Worm (Caenorhabditis elegans) whole organism, L4 larva: ENCODE data around the gene cal-7.
A peak's percentile ranks its signal among the peaks of the same experiment; 100 is the strongest.

ENCODE experiments used
- F49E8.2 ChIP-seq: sonication (generic microtip); optimal IDR thresholded peaks from 2 replicates; lab custom pipeline; 2016; ENCODE audit warnings: missing compliant biosample characterization, mild to moderate bottlenecking, missing genetic modification characterization, borderline replicate concordance
- R02D3.7 ChIP-seq: fragments of 150-350 bp; sonication (generic microtip); optimal IDR thresholded peaks from 3 replicates; lab custom pipeline; 2014; ENCODE audit warnings: missing biosample characterization, missing genetic modification characterization
- T20F7.1 ChIP-seq: fragments of 200-800 bp; sonication (Bioruptor generic); optimal IDR thresholded peaks from 2 replicates; lab custom pipeline; 2018; ENCODE audit warnings: mild to moderate bottlenecking, missing genetic modification characterization, missing compliant biosample characterization
- T26A8.4 ChIP-seq: fragments of 200-800 bp; sonication (Bioruptor generic); IDR thresholded peaks from 2 replicates; pipeline ENCODE4 v1.3.6; 2022; ENCODE audit warnings: missing genetic modification characterization, missing compliant biosample characterization
- Y48G9A.11 ChIP-seq: fragments of 200-800 bp; sonication (Bioruptor generic); IDR thresholded peaks from 2 replicates; pipeline ENCODE4 v1.3.6; 2022; ENCODE audit warnings: missing genetic modification reagents, missing genetic modification characterization, missing compliant biosample characterization
- Y5F2A.4 ChIP-seq: fragments of 200-800 bp; sonication (Bioruptor generic); optimal IDR thresholded peaks from 2 replicates; lab custom pipeline; 2018; ENCODE audit warnings: mild to moderate bottlenecking, missing genetic modification characterization, missing compliant biosample characterization
- Y75B8A.6 ChIP-seq: fragments of 200-800 bp; sonication (Bioruptor generic); IDR thresholded peaks from 2 replicates; pipeline ENCODE4 v1.3.6; 2022; ENCODE audit warnings: missing genetic modification reagents, missing genetic modification characterization, missing compliant biosample characterization
- aha-1 ChIP-seq: fragments of 150-350 bp; peaks from one replicate; lab custom pipeline; 2014; ENCODE audit warnings: missing biosample characterization, missing genetic modification characterization
- ceh-82 ChIP-seq: sonication (generic microtip); optimal IDR thresholded peaks from 2 replicates; lab custom pipeline; 2017; ENCODE audit warnings: missing biosample characterization, missing genetic modification characterization
- daf-16 ChIP-seq, 3 experiments: sonication (generic microtip); optimal IDR thresholded peaks; 2 replicates each; lab custom pipeline; 2016 to 2017; ENCODE audit warnings: missing genetic modification characterization in 3 of 3, missing genetic modification reagents in 3 of 3, mild to moderate bottlenecking in 2 of 3, missing compliant biosample characterization in 2 of 3, missing biosample characterization in 1 of 3, moderate library complexity in 1 of 3
- dpl-1 ChIP-seq: fragments of 150-350 bp; optimal IDR thresholded peaks from 2 replicates; lab custom pipeline; 2014; ENCODE audit warnings: missing biosample characterization, missing genetic modification reagents, missing genetic modification characterization
- dve-1 ChIP-seq: sonication (generic microtip); optimal IDR thresholded peaks from 2 replicates; lab custom pipeline; 2017; ENCODE audit warnings: antibody characterized with exemption, mild to moderate bottlenecking, missing genetic modification characterization, missing compliant biosample characterization; ENCODE audit not compliant: insufficient read depth
- fkh-10 ChIP-seq: fragments of 150-350 bp; optimal IDR thresholded peaks from 2 replicates; lab custom pipeline; 2014; ENCODE audit warnings: missing biosample characterization, missing genetic modification reagents, missing genetic modification characterization
- hlh-30 ChIP-seq: sonication (generic microtip); optimal IDR thresholded peaks from 2 replicates; lab custom pipeline; 2017; ENCODE audit warnings: antibody characterized with exemption, mild to moderate bottlenecking, missing genetic modification characterization, missing compliant biosample characterization; ENCODE audit not compliant: insufficient read depth
- hmg-1.1 ChIP-seq: fragments of 200-800 bp; sonication (Bioruptor generic); IDR thresholded peaks from 2 replicates; pipeline ENCODE4 v1.3.6; 2022; ENCODE audit warnings: missing genetic modification reagents, missing genetic modification characterization, missing compliant biosample characterization
- jun-1 ChIP-seq: fragments of 150-350 bp; optimal IDR thresholded peaks from 2 replicates; lab custom pipeline; 2014; ENCODE audit warnings: missing biosample characterization, missing genetic modification reagents, missing genetic modification characterization
- lin-29 ChIP-seq: fragments of 200-800 bp; sonication (Bioruptor generic); IDR thresholded peaks from 2 replicates; pipeline ENCODE4 v1.3.6; 2022; ENCODE audit warnings: missing genetic modification reagents, missing genetic modification characterization, missing compliant biosample characterization
- lin-38 ChIP-seq: fragments of 200-800 bp; sonication (Bioruptor generic); IDR thresholded peaks from 2 replicates; pipeline ENCODE4 v1.3.6; 2022; ENCODE audit warnings: missing genetic modification reagents, missing genetic modification characterization, missing compliant biosample characterization
- mep-1 ChIP-seq: fragments of 150-350 bp; sonication (generic microtip); optimal IDR thresholded peaks from 3 replicates; lab custom pipeline; 2014; ENCODE audit warnings: missing biosample characterization, missing genetic modification characterization
- mxl-2 ChIP-seq: fragments of 200-800 bp; sonication (Bioruptor generic); conservative IDR thresholded peaks from 2 replicates; pipeline ENCODE4 v1.3.6; 2022; ENCODE audit warnings: missing genetic modification reagents, missing genetic modification characterization, missing compliant biosample characterization
- nhr-102 ChIP-seq: sonication (generic microtip); optimal IDR thresholded peaks from 2 replicates; lab custom pipeline; 2016; ENCODE audit warnings: mild to moderate bottlenecking, missing genetic modification characterization, moderate library complexity, missing compliant biosample characterization
- nhr-111 ChIP-seq: fragments of 200-800 bp; sonication (Bioruptor generic); optimal IDR thresholded peaks from 2 replicates; lab custom pipeline; 2018; ENCODE audit warnings: mild to moderate bottlenecking, missing genetic modification characterization, missing compliant biosample characterization
- nhr-28 ChIP-seq: fragments of 150-350 bp; optimal IDR thresholded peaks from 2 replicates; lab custom pipeline; 2014; ENCODE audit warnings: missing biosample characterization, missing genetic modification characterization
- nhr-41 ChIP-seq: fragments of 200-800 bp; sonication (Bioruptor generic); IDR thresholded peaks from 2 replicates; pipeline ENCODE4 v1.3.6; 2022; ENCODE audit warnings: missing genetic modification reagents, missing genetic modification characterization, missing compliant biosample characterization
- nhr-42 ChIP-seq: fragments of 200-800 bp; sonication (Bioruptor generic); IDR thresholded peaks from 2 replicates; pipeline ENCODE4 v1.3.6; 2022; ENCODE audit warnings: missing genetic modification characterization, missing compliant biosample characterization
- nhr-48 ChIP-seq: sonication (generic microtip); optimal IDR thresholded peaks from 2 replicates; lab custom pipeline; 2016; ENCODE audit warnings: mild to moderate bottlenecking, missing genetic modification characterization, missing compliant biosample characterization
- nhr-77 ChIP-seq: fragments of 150-350 bp; optimal IDR thresholded peaks from 2 replicates; lab custom pipeline; 2014; ENCODE audit warnings: missing biosample characterization, missing genetic modification characterization
- saeg-2 ChIP-seq: fragments of 200-800 bp; sonication (Bioruptor generic); IDR thresholded peaks from 2 replicates; pipeline ENCODE4 v1.3.6; 2022; ENCODE audit warnings: missing genetic modification reagents, missing genetic modification characterization, missing compliant biosample characterization
- snpc-1.2 ChIP-seq: fragments of 200-800 bp; sonication (Bioruptor generic); IDR thresholded peaks from 2 replicates; pipeline ENCODE4 v1.3.6; 2022; ENCODE audit warnings: missing genetic modification reagents, missing genetic modification characterization, missing compliant biosample characterization
- spr-3 ChIP-seq: fragments of 200-800 bp; sonication (Bioruptor generic); optimal IDR thresholded peaks from 2 replicates; lab custom pipeline; 2018; ENCODE audit warnings: mild to moderate bottlenecking, missing genetic modification characterization, missing compliant biosample characterization
- tra-1 ChIP-seq: fragments of 200-800 bp; sonication (Bioruptor generic); IDR thresholded peaks from 2 replicates; pipeline ENCODE4 v1.3.6; 2022; ENCODE audit warnings: missing genetic modification reagents, missing genetic modification characterization, missing compliant biosample characterization
- unc-39 ChIP-seq: sonication (generic microtip); optimal IDR thresholded peaks from 2 replicates; lab custom pipeline; 2017; ENCODE audit warnings: missing biosample characterization, missing genetic modification characterization
- vab-7 ChIP-seq: fragments of 200-800 bp; sonication (Bioruptor generic); IDR thresholded peaks from 2 replicates; pipeline ENCODE4 v1.3.6; 2022; ENCODE audit warnings: missing genetic modification reagents, missing genetic modification characterization, missing compliant biosample characterization
- zfp-3 ChIP-seq: fragments of 200-800 bp; sonication (Bioruptor generic); conservative IDR thresholded peaks from 2 replicates; pipeline ENCODE4 v1.3.6; 2022; ENCODE audit warnings: missing genetic modification reagents, missing genetic modification characterization, missing compliant biosample characterization
- zip-2 ChIP-seq: fragments of 150-350 bp; optimal IDR thresholded peaks from 2 replicates; lab custom pipeline; 2014; ENCODE audit warnings: missing biosample characterization, missing genetic modification characterization
- ztf-11 ChIP-seq: fragments of 150-350 bp; optimal IDR thresholded peaks from 2 replicates; lab custom pipeline; 2014; ENCODE audit warnings: missing biosample characterization, missing genetic modification characterization

The cal-7 gene

DNA sequence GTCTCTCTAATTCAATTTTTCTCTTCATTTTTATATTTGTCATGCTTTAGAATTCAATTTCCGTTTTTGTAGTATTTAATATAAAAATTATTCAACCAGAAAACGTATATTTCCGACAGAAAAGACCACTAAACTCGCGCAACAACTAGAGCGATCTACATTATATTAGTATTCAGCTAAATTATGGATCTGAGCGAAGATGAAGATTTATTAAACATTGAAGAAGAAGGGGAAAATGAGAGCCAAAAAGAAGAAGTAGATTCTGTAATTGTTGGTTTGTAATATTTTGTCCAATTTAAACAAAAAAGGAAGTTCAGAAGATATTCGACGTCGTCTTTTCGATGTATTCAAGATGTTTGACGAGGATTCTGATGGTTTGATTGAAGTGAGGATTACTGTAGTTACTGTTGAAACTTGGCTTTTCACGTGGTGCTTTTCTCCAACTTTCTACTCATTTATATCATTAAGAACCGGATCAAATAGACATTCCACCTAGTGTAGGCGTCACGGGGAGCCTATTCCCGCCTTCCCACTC lies at the start of gene cal-7:
TSS of gene cal-7 (plus strand) at position 184 of the 535 bp plus-strand sequence.
- TF ChIP-seq saeg-2 (GFP tag; lab: Robert Waterston, UW) (0 out of 2 replicates have a peak, but pooled peaks have one; percentile 42), nhr-111 (GFP tag; lab: Kevin White, UChicago) (peak; percentile 17), nhr-77 (tag; lab: Kevin White, UChicago) (peak; percentile 2), lin-38 (0 out of 2 replicates have a peak, but pooled peaks have one; percentile 20), daf-16 (GFP tag; optimal IDR thresholded peaks at IDR 0.05; lab: Kevin White, UChicago) (no peak), daf-16 (tag; optimal IDR thresholded peaks at IDR 0.05; lab: Kevin White, UChicago) (peak; percentile 2), T26A8.4 (GFP tag; lab: Robert Waterston, UW) (peak; percentile 70), zfp-3 (GFP tag; lab: Robert Waterston, UW) (0 out of 2 replicates have a peak, but pooled peaks have one; percentile 42), nhr-48 (tag; lab: Kevin White, UChicago) (peak; percentile 30), Y48G9A.11 (GFP tag; lab: Robert Waterston, UW) (no peak; the same call in 1 of the 2 replicates), nhr-42 (peak; percentile 59; the same call in 1 of the 2 replicates), hmg-1.1 (GFP tag; lab: Robert Waterston, UW) (peak; percentile 33; the same call in 1 of the 2 replicates), ceh-82 (tag; lab: Kevin White, UChicago) (no peak), lin-29 (GFP tag; lab: Robert Waterston, UW) (no peak), nhr-28 (tag; lab: Kevin White, UChicago) (no peak), tra-1 (0 out of 2 replicates have a peak, but pooled peaks have one; percentile 52), ztf-11 (tag; lab: Kevin White, UChicago) (no peak), spr-3 (GFP tag; lab: Kevin White, UChicago) (peak; percentile 26), T20F7.1 (GFP tag; lab: Kevin White, UChicago) (peak; percentile 29), hlh-30 (tag; lab: Kevin White, UChicago) (peak; percentile 3), Y5F2A.4 (GFP tag; lab: Kevin White, UChicago) (peak; percentile 15), snpc-1.2 (no peak), mep-1 (tag; lab: Kevin White, UChicago) (peak; percentile 31), mxl-2 (no peak), nhr-102 (tag; lab: Kevin White, UChicago) (peak; percentile 48), fkh-10 (GFP tag; lab: Kevin White, UChicago) (peak; percentile 67), dve-1 (tag; lab: Kevin White, UChicago) (peak; percentile 43), R02D3.7 (tag; lab: Kevin White, UChicago) (no peak), aha-1 (tag; lab: Kevin White, UChicago) (peak; percentile 0)

DNA sequence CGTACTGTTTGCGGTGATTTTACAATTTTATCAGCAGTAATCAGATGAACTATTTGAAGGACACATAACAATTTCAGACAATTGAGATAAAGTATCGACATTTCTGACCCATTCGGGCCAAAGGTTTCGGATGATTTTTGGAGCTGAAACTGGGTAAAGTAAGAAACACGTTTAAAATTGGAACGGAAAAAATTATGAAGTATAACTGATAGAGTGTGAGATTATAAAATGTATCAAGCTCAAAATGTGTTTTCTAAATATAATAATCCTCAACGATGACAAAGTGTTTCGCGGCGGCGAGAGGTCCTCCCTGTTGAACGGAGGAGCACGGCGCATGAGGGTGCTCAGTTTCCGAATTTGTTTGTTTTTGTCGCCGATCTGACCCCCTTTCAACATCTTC lies 48.3 kb upstream of the cal-7 start, which contains the start of gene ZK287.4:
TSS of gene ZK287.4 (minus strand) at position 101 of the 400 bp plus-strand sequence.
- TF ChIP-seq nhr-41 (GFP tag; lab: Robert Waterston, UW) (no peak), aha-1 (tag; lab: Kevin White, UChicago) (peak; percentile 56)

DNA sequence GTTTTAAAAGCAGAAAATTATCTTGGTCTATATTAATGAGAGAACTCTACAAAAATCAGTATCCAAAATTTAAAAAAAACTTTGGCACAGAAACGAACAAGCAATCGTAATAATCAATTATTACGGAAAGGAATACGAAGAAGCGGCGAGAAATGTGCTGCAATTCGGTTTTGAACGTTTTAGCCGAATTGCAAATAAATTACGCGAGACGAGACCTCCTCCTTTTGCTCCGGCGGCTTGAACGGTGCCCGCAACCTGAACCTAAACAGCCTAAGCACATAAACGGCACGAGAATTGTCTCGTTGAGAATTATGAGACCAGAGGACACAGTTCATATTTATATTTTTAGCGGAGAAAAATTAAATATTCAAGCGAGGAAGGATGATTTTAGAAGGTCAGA lies 44.5 kb upstream of the cal-7 start:
- no peak for TF ChIP-seq mep-1 (tag; lab: Kevin White, UChicago)
- TF ChIP-seq dpl-1 (GFP tag; lab: Kevin White, UChicago) = no peak
- TF ChIP-seq Y75B8A.6 (GFP tag; lab: Robert Waterston, UW) = 0 out of 2 replicates have a peak, but pooled peaks have one; percentile 15
- no peak for TF ChIP-seq vab-7
- TF ChIP-seq jun-1 (tag; lab: Kevin White, UChicago) = no peak
- peak; percentile 27 for TF ChIP-seq F49E8.2 (tag; lab: Kevin White, UChicago)
- no peak for TF ChIP-seq T26A8.4 (GFP tag; lab: Robert Waterston, UW)
- TF ChIP-seq unc-39 = no peak
- no peak for TF ChIP-seq ztf-11 (tag; lab: Kevin White, UChicago)
- TF ChIP-seq zip-2 (tag; lab: Kevin White, UChicago) = no peak
